Fruit fly (Drosophila melanogaster): ENCODE results near the gene VhaAC39-2.

VhaAC39-2 gene

DNA sequence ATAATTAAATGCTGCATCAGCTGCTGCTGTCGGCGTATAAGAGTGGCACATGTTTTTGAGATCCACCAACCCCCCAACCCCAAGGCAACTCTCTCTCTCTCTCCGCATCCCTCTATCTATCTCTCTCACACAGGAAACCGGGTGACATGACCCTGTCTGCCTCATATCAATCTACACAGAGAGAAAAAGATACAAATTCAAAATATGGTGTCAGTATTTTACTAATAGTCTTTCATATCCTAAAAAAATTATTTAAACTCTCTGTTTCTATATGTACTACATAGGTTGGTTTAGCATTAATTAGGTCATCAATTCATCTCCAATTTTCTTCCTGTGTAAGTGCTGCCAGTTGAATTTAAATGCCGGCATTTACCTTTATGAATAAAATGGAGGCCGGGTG lies 16.3 kb upstream of the VhaAC39-2 start (continued):
- peak; percentile 73 for TF ChIP-seq Lim3 (GFP tag; IDR thresholded peaks at IDR 0.05)
- peak; percentile 51; the same call in 1 of the 2 replicates for TF ChIP-seq NFAT (GFP tag; IDR thresholded peaks at IDR 0.05)
- TF ChIP-seq Deaf1 (tag; optimal IDR thresholded peaks at IDR 0.05), result peak; percentile 67
- TF ChIP-seq gfzf (GFP tag; optimal IDR thresholded peaks at IDR 0.05), result no peak
- peak; percentile 91 for TF ChIP-seq Nf-YA (GFP tag; IDR thresholded peaks at IDR 0.05)
- no peak for TF ChIP-seq vnd (GFP tag; IDR thresholded peaks at IDR 0.05; ENCODE audit: partially characterized antibody)
- TF ChIP-seq CG16813 (GFP tag; IDR thresholded peaks at IDR 0.05; ENCODE audit: partially characterized antibody), result no peak
- peak; percentile 94 for TF ChIP-seq CG4424 (GFP tag; optimal IDR thresholded peaks at IDR 0.05)
- TF ChIP-seq Aef1 (GFP tag; IDR thresholded peaks at IDR 0.05), result peak; percentile 86
- TF ChIP-seq CG8924 (tag; optimal IDR thresholded peaks at IDR 0.05), result peak; percentile 94
- TF ChIP-seq CG3163 (GFP tag; optimal IDR thresholded peaks at IDR 0.05), result peak; percentile 67
- TF ChIP-seq Hr3 (GFP tag; optimal IDR thresholded peaks at IDR 0.05), result peak; percentile 93
- TF ChIP-seq bbx (GFP tag; IDR thresholded peaks at IDR 0.05; ENCODE audit: partially characterized antibody), result no peak
- peak; percentile 93 for TF ChIP-seq ara (GFP tag; IDR thresholded peaks at IDR 0.05)
- TF ChIP-seq stwl (tag; optimal IDR thresholded peaks at IDR 0.05), result peak; percentile 62
- peak; percentile 86 for TF ChIP-seq CG14667 (GFP tag; IDR thresholded peaks at IDR 0.05)
- TF ChIP-seq CG7928 (GFP tag; optimal IDR thresholded peaks at IDR 0.05), result peak; percentile 19
- peak; percentile 89 for TF ChIP-seq NC2β (GFP tag; optimal IDR thresholded peaks at IDR 0.05)
- peak; percentile 55 for TF ChIP-seq sqz (GFP tag; optimal IDR thresholded peaks at IDR 0.05)
- no peak for TF ChIP-seq pan (optimal IDR thresholded peaks at IDR 0.05)
- peak in 1 of 2 experiments; percentile 93 for TF ChIP-seq pan (GFP tag; optimal IDR thresholded peaks at IDR 0.05 in 1 of 2, IDR thresholded peaks at IDR 0.05 in 1 of 2)
- peak; percentile 83 for TF ChIP-seq NfI (GFP tag; optimal IDR thresholded peaks at IDR 0.05)
- peak; percentile 93 for TF ChIP-seq CG7839 (tag; optimal IDR thresholded peaks at IDR 0.05)
- TF ChIP-seq usp (GFP tag; optimal IDR thresholded peaks at IDR 0.05), result no peak
- TF ChIP-seq danr (GFP tag; IDR thresholded peaks at IDR 0.05), result peak; percentile 80
- peak; percentile 63 to 95 for TF ChIP-seq Hr51 (GFP tag; optimal IDR thresholded peaks at IDR 0.05)
- no peak for TF ChIP-seq HLHmδ (GFP tag; optimal IDR thresholded peaks at IDR 0.05)
- TF ChIP-seq CG16863 (GFP tag; optimal IDR thresholded peaks at IDR 0.05), result peak; percentile 88
- TF ChIP-seq pho (GFP tag; optimal IDR thresholded peaks at IDR 0.05), result peak; percentile 62
- TF ChIP-seq fd64A (GFP tag; optimal IDR thresholded peaks at IDR 0.05), result peak; percentile 82
- TF ChIP-seq CG10979 (tag; optimal IDR thresholded peaks at IDR 0.05), result peak; percentile 94
- peak; percentile 88 for TF ChIP-seq CG14441 (GFP tag; IDR thresholded peaks at IDR 0.05)
- TF ChIP-seq CG10543 (GFP tag; optimal IDR thresholded peaks at IDR 0.05), result no peak
- peak; percentile 86 for TF ChIP-seq CG11093 (GFP tag; IDR thresholded peaks at IDR 0.05)
- peak; percentile 86 for TF ChIP-seq Max (GFP tag; optimal IDR thresholded peaks at IDR 0.05)
- peak; percentile 71 for TF ChIP-seq Bdp1 (GFP tag; optimal IDR thresholded peaks at IDR 0.05)
- peak; percentile 61 for TF ChIP-seq luna (GFP tag; optimal IDR thresholded peaks at IDR 0.05)
- peak; percentile 89 for TF ChIP-seq CG10209 (GFP tag; optimal IDR thresholded peaks at IDR 0.05)
- TF ChIP-seq pfk (GFP tag; optimal IDR thresholded peaks at IDR 0.05), result no peak
- TF ChIP-seq CG18476 (GFP tag; optimal IDR thresholded peaks at IDR 0.05), result peak; percentile 72
- no peak for TF ChIP-seq Sin3A (optimal IDR thresholded peaks at IDR 0.05)
- TF ChIP-seq Asciz (GFP tag; optimal IDR thresholded peaks at IDR 0.05), result peak; percentile 90
- peak; percentile 58 for TF ChIP-seq Usf (GFP tag; optimal IDR thresholded peaks at IDR 0.05)
- TF ChIP-seq vvl (GFP tag; IDR thresholded peaks at IDR 0.05), result peak; percentile 98
- peak; percentile 81 for TF ChIP-seq CG6254 (GFP tag; optimal IDR thresholded peaks at IDR 0.05)
- peak; percentile 54 for TF ChIP-seq CG3847 (GFP tag; IDR thresholded peaks at IDR 0.05)
- TF ChIP-seq gsb (GFP tag; IDR thresholded peaks at IDR 0.05), result peak; percentile 75; the same call in 1 of the 2 replicates
- peak; percentile 86 for TF ChIP-seq CG7786 (GFP tag; optimal IDR thresholded peaks at IDR 0.05)
- peak; percentile 90 for TF ChIP-seq wor (GFP tag; IDR thresholded peaks at IDR 0.05)
- peak; percentile 86 for TF ChIP-seq D19A (tag; optimal IDR thresholded peaks at IDR 0.05)
- TF ChIP-seq Ets97D (GFP tag; optimal IDR thresholded peaks at IDR 0.05), result peak; percentile 79
- peak; percentile 85 for TF ChIP-seq CG11695 (GFP tag; IDR thresholded peaks at IDR 0.05)

Measured in whole organism, embryonic.